Worm (Caenorhabditis elegans) whole organism, young adult: ENCODE results near the gene F57F4.1.

Experiments
- lin-26 ChIP-seq: fragments of 200-800 bp; sonication (Bioruptor generic); IDR thresholded peaks from 2 replicates; pipeline ENCODE4 v1.3.6; 2022; ENCODE audit warnings: missing genetic modification reagents, missing genetic modification characterization, missing compliant biosample characterization
- rcor-1 ChIP-seq: fragments of 200-800 bp; sonication (Bioruptor generic); IDR thresholded peaks from 2 replicates; pipeline ENCODE4 v1.3.6; 2022; ENCODE audit warnings: missing genetic modification reagents, missing genetic modification characterization, missing compliant biosample characterization
- sdz-38 ChIP-seq: sonication (generic microtip); optimal IDR thresholded peaks from 2 replicates; lab custom pipeline; 2016; ENCODE audit warnings: missing genotype, missing genetic modification characterization, missing compliant biosample characterization
- snpc-4 ChIP-seq, 5 experiments: fragments of 150-350 bp in 1 of 5; sonication (generic microtip) in 4 of 5; optimal IDR thresholded peaks; 2 replicates each; lab custom pipeline; 2014 to 2018; ENCODE audit warnings: missing genetic modification characterization in 5 of 5, missing biosample characterization in 3 of 5, antibody characterized with exemption in 2 of 5, mild to moderate bottlenecking in 2 of 5, missing compliant biosample characterization in 2 of 5, missing genotype in 2 of 5, moderate library complexity in 2 of 5, missing genetic modification reagents in 1 of 5
- unc-130 ChIP-seq: sonication (generic microtip); optimal IDR thresholded peaks from 2 replicates; lab custom pipeline; 2016; ENCODE audit warnings: missing genetic modification reagents, missing genetic modification characterization, missing compliant biosample characterization

DNA sequence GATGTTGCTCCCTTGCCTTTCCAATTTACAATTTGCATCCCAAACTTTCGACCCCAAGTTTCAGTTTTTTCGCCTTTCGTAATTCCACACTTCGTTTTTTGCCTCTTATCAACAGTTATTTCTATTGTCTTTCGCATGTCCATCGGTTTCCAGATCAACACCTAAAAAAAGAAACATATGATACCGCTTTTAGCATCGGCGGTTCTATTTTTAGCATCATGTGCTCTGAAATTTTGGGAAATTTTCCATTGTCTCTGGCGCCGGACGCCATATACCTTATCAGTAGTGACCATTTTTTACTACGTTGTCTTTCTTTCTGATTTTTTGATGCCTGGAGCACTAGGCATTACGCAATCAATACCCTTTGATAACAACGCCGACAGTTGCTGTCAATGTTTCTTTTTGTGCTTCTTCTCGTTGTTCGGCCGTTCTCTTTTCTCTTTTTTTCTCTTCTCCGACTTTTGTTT, 34.3 kb upstream of the F57F4.1 start, which contains the start of gene bcl-11:
- TF ChIP-seq rcor-1 (no peak), sdz-38 (no peak), snpc-4 (GFP tag; optimal IDR thresholded peaks at IDR 0.05; lab: Kevin White, UChicago) (no peak), snpc-4 (tag; optimal IDR thresholded peaks at IDR 0.05; lab: Kevin White, UChicago) (no peak), unc-130 (GFP tag; lab: Kevin White, UChicago) (no peak), lin-26 (GFP tag; lab: Robert Waterston, UW) (no peak)
